Worm (Caenorhabditis elegans): Measurements from ENCODE around the gene T26E4.10.

DNA sequence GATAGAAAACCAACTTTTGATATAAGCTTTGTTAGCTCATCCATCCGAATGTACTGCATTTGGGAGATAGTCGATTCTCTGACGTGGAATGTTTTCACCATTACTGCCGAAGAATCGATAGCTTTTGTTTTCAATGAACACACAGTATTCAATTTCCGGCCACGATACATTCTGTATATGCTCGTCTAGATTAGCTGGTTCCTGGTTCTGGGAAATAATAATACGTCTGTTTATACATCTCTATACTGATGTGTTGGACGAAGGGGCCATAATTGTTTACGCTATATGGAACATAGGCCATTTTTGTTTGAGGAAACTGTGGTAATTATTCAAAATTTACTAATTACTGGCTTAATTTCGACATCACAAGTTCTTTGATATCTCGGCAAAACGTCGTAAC is 47.9 kb downstream of the T26E4.10 start, which contains the start of gene str-6:
- TF ChIP-seq madf-9 (GFP tag; conservative IDR thresholded peaks at IDR 0.05): no peak
- TF ChIP-seq nhr-48 (tag; optimal IDR thresholded peaks at IDR 0.05): no peak
- TF ChIP-seq jun-1 (tag; optimal IDR thresholded peaks at IDR 0.05): no peak
- TF ChIP-seq nhr-28 (tag; optimal IDR thresholded peaks at IDR 0.05): no peak
- no peak for TF ChIP-seq nhr-25 (tag; optimal IDR thresholded peaks at IDR 0.05; ENCODE audit: borderline replicate concordance, insufficient read depth)
- no peak for TF ChIP-seq fkh-10 (GFP tag; optimal IDR thresholded peaks at IDR 0.05)
- TF ChIP-seq nhr-10 (tag; optimal IDR thresholded peaks at IDR 0.05): no peak
- no peak for TF ChIP-seq duxl-1 (tag; optimal IDR thresholded peaks at IDR 0.05; ENCODE audit: poor library complexity)
- TF ChIP-seq skn-1 (tag; optimal IDR thresholded peaks at IDR 0.05): no peak
- no peak for TF ChIP-seq unc-62 (GFP tag; optimal IDR thresholded peaks at IDR 0.05 in 1 of 2)
- no peak for TF ChIP-seq unc-62 (tag; optimal IDR thresholded peaks at IDR 0.05)
- TF ChIP-seq nhr-237 (tag; optimal IDR thresholded peaks at IDR 0.05): no peak
- no peak for TF ChIP-seq lsy-2 (tag; optimal IDR thresholded peaks at IDR 0.05)

Data from whole organism, L4 larva.